Worm (Caenorhabditis elegans) whole organism, L4 larva: ENCODE data around the gene zyg-1.
A peak's percentile ranks its signal among the peaks of the same experiment; 100 is the strongest.

Experiments
- F44E2.7 ChIP-seq: fragments of 200-800 bp; sonication (Bioruptor generic); IDR thresholded peaks from 2 replicates; pipeline ENCODE4 v2.1.2; 2022; ENCODE audit warnings: missing genetic modification characterization, missing compliant biosample characterization
- Y48G9A.11 ChIP-seq: fragments of 200-800 bp; sonication (Bioruptor generic); IDR thresholded peaks from 2 replicates; pipeline ENCODE4 v1.3.6; 2022; ENCODE audit warnings: missing genetic modification reagents, missing genetic modification characterization, missing compliant biosample characterization
- aha-1 ChIP-seq: fragments of 150-350 bp; peaks from one replicate; lab custom pipeline; 2014; ENCODE audit warnings: missing biosample characterization, missing genetic modification characterization
- ceh-32 ChIP-seq: sonication (generic microtip); optimal IDR thresholded peaks from 2 replicates; lab custom pipeline; 2016; ENCODE audit warnings: mild to moderate bottlenecking, missing genetic modification characterization, missing compliant biosample characterization; ENCODE audit not compliant: poor library complexity
- ceh-44 ChIP-seq: fragments of 200-800 bp; sonication (Bioruptor generic); IDR thresholded peaks from 2 replicates; pipeline ENCODE4 v1.3.6; 2022; ENCODE audit warnings: missing genetic modification reagents, missing genetic modification characterization, missing compliant biosample characterization
- ces-1 ChIP-seq: fragments of 150-350 bp; sonication (generic microtip); optimal IDR thresholded peaks from 4 replicates; lab custom pipeline; 2014; ENCODE audit warnings: missing biosample characterization, missing genetic modification reagents, missing genetic modification characterization
- cey-2 ChIP-seq: sonication (generic microtip); optimal IDR thresholded peaks from 3 replicates; lab custom pipeline; 2017; ENCODE audit warnings: missing genetic modification characterization, mild to moderate bottlenecking, missing compliant biosample characterization, antibody characterized with exemption, borderline replicate concordance; ENCODE audit not compliant: insufficient read depth
- ctbp-1 ChIP-seq: fragments of 200-800 bp; sonication (Bioruptor generic); IDR thresholded peaks from 2 replicates; pipeline ENCODE4 v1.3.6; 2022; ENCODE audit warnings: missing genetic modification reagents, missing genetic modification characterization, missing compliant biosample characterization
- daf-16 ChIP-seq, 3 experiments: sonication (generic microtip); optimal IDR thresholded peaks; 2 replicates each; lab custom pipeline; 2016 to 2017; ENCODE audit warnings: missing genetic modification characterization in 3 of 3, missing genetic modification reagents in 3 of 3, mild to moderate bottlenecking in 2 of 3, missing compliant biosample characterization in 2 of 3, missing biosample characterization in 1 of 3, moderate library complexity in 1 of 3
- daf-19 ChIP-seq: fragments of 200-800 bp; sonication (Bioruptor generic); conservative IDR thresholded peaks from 2 replicates; pipeline ENCODE4 v1.3.6; 2022; ENCODE audit warnings: missing genetic modification characterization, missing compliant biosample characterization
- dve-1 ChIP-seq: sonication (generic microtip); optimal IDR thresholded peaks from 2 replicates; lab custom pipeline; 2017; ENCODE audit warnings: antibody characterized with exemption, mild to moderate bottlenecking, missing genetic modification characterization, missing compliant biosample characterization; ENCODE audit not compliant: insufficient read depth
- egl-27 ChIP-seq: sonication (generic microtip); optimal IDR thresholded peaks from 3 replicates; lab custom pipeline; 2017; ENCODE audit warnings: missing biosample characterization, missing genetic modification reagents, missing genetic modification characterization
- hlh-30 ChIP-seq: sonication (generic microtip); optimal IDR thresholded peaks from 2 replicates; lab custom pipeline; 2017; ENCODE audit warnings: antibody characterized with exemption, mild to moderate bottlenecking, missing genetic modification characterization, missing compliant biosample characterization; ENCODE audit not compliant: insufficient read depth
- jun-1 ChIP-seq: fragments of 150-350 bp; optimal IDR thresholded peaks from 2 replicates; lab custom pipeline; 2014; ENCODE audit warnings: missing biosample characterization, missing genetic modification reagents, missing genetic modification characterization
- lim-7 ChIP-seq: fragments of 200-800 bp; sonication (Bioruptor generic); IDR thresholded peaks from 2 replicates; pipeline ENCODE4 v1.3.6; 2022; ENCODE audit warnings: missing genetic modification characterization, missing compliant biosample characterization
- lin-1 ChIP-seq: fragments of 200-800 bp; sonication (Bioruptor generic); IDR thresholded peaks from 2 replicates; pipeline ENCODE4 v1.3.6; 2022; ENCODE audit warnings: missing genetic modification reagents, missing genetic modification characterization, missing compliant biosample characterization
- lin-15B ChIP-seq: fragments of 150-350 bp; sonication (generic microtip); optimal IDR thresholded peaks from 3 replicates; lab custom pipeline; 2014; ENCODE audit warnings: missing biosample characterization, missing genetic modification characterization
- lin-29 ChIP-seq: fragments of 200-800 bp; sonication (Bioruptor generic); IDR thresholded peaks from 2 replicates; pipeline ENCODE4 v1.3.6; 2022; ENCODE audit warnings: missing genetic modification reagents, missing genetic modification characterization, missing compliant biosample characterization
- lir-3 ChIP-seq: sonication (generic microtip); optimal IDR thresholded peaks from 2 replicates; lab custom pipeline; 2016; ENCODE audit warnings: mild to moderate bottlenecking, missing genetic modification characterization, missing compliant biosample characterization
- lsy-2 ChIP-seq, 2 experiments: fragments of 150-350 bp in 1 of 2; sonication (generic microtip) in 1 of 2; optimal IDR thresholded peaks; 2 replicates each; lab custom pipeline; 2014 to 2017; ENCODE audit warnings: missing biosample characterization in 2 of 2, missing genetic modification characterization in 2 of 2
- madf-9 ChIP-seq: fragments of 200-800 bp; sonication (Bioruptor generic); conservative IDR thresholded peaks from 2 replicates; pipeline ENCODE4 v1.3.6; 2022; ENCODE audit warnings: missing genetic modification reagents, missing genetic modification characterization, missing compliant biosample characterization
- mdt-29 ChIP-seq: fragments of 200-800 bp; sonication (Bioruptor generic); IDR thresholded peaks from 2 replicates; pipeline ENCODE4 v1.3.6; 2022; ENCODE audit warnings: missing genetic modification reagents, missing genetic modification characterization, missing compliant biosample characterization
- mep-1 ChIP-seq: fragments of 150-350 bp; sonication (generic microtip); optimal IDR thresholded peaks from 3 replicates; lab custom pipeline; 2014; ENCODE audit warnings: missing biosample characterization, missing genetic modification characterization
- nhr-102 ChIP-seq: sonication (generic microtip); optimal IDR thresholded peaks from 2 replicates; lab custom pipeline; 2016; ENCODE audit warnings: mild to moderate bottlenecking, missing genetic modification characterization, moderate library complexity, missing compliant biosample characterization
- nhr-28 ChIP-seq: fragments of 150-350 bp; optimal IDR thresholded peaks from 2 replicates; lab custom pipeline; 2014; ENCODE audit warnings: missing biosample characterization, missing genetic modification characterization
- nhr-42 ChIP-seq: fragments of 200-800 bp; sonication (Bioruptor generic); IDR thresholded peaks from 2 replicates; pipeline ENCODE4 v1.3.6; 2022; ENCODE audit warnings: missing genetic modification characterization, missing compliant biosample characterization
- nhr-48 ChIP-seq: sonication (generic microtip); optimal IDR thresholded peaks from 2 replicates; lab custom pipeline; 2016; ENCODE audit warnings: mild to moderate bottlenecking, missing genetic modification characterization, missing compliant biosample characterization
- pha-4 ChIP-seq, 2 experiments: fragments of 150-350 bp in 1 of 2; fragments of 200-800 bp in 1 of 2; sonication (Bioruptor generic) in 1 of 2; IDR thresholded peaks in 1 of 2; optimal IDR thresholded peaks in 1 of 2; 2 replicates each; pipeline versions ENCODE4 v1.3.6 to Lab custom; 2014 to 2022; ENCODE audit warnings: missing genetic modification characterization in 2 of 2, missing genetic modification reagents in 2 of 2, missing biosample characterization in 1 of 2, missing compliant biosample characterization in 1 of 2
- rbr-2 ChIP-seq: sonication (generic microtip); optimal IDR thresholded peaks from 2 replicates; lab custom pipeline; 2016; ENCODE audit warnings: missing genotype, missing genetic modification characterization, missing compliant biosample characterization
- sdz-12 ChIP-seq: fragments of 200-800 bp; sonication (Bioruptor generic); optimal IDR thresholded peaks from 2 replicates; lab custom pipeline; 2018; ENCODE audit warnings: mild to moderate bottlenecking, missing genetic modification characterization, missing compliant biosample characterization
- snpc-1.2 ChIP-seq: fragments of 200-800 bp; sonication (Bioruptor generic); IDR thresholded peaks from 2 replicates; pipeline ENCODE4 v1.3.6; 2022; ENCODE audit warnings: missing genetic modification reagents, missing genetic modification characterization, missing compliant biosample characterization
- snpc-4 ChIP-seq: fragments of 150-350 bp; optimal IDR thresholded peaks from 2 replicates; lab custom pipeline; 2014; ENCODE audit warnings: missing biosample characterization, missing genetic modification characterization
- spr-1 ChIP-seq: sonication (generic microtip); optimal IDR thresholded peaks from 2 replicates; lab custom pipeline; 2016; ENCODE audit warnings: mild to moderate bottlenecking, missing genetic modification characterization, missing compliant biosample characterization
- spr-3 ChIP-seq: fragments of 200-800 bp; sonication (Bioruptor generic); optimal IDR thresholded peaks from 2 replicates; lab custom pipeline; 2018; ENCODE audit warnings: mild to moderate bottlenecking, missing genetic modification characterization, missing compliant biosample characterization
- unc-39 ChIP-seq: sonication (generic microtip); optimal IDR thresholded peaks from 2 replicates; lab custom pipeline; 2017; ENCODE audit warnings: missing biosample characterization, missing genetic modification characterization
- unc-62 ChIP-seq, 3 experiments: fragments of 150-350 bp in 1 of 3; sonication (generic microtip); optimal IDR thresholded peaks in 2 of 3; peaks in 1 of 3; 1 replicate in 1 of 3; 2 replicates in 2 of 3; lab custom pipeline; 2014 to 2017; ENCODE audit warnings: missing biosample characterization in 3 of 3, missing genetic modification characterization in 3 of 3, missing genetic modification reagents in 3 of 3, missing genotype in 1 of 3
- zfp-3 ChIP-seq: fragments of 200-800 bp; sonication (Bioruptor generic); conservative IDR thresholded peaks from 2 replicates; pipeline ENCODE4 v1.3.6; 2022; ENCODE audit warnings: missing genetic modification reagents, missing genetic modification characterization, missing compliant biosample characterization
- ztf-11 ChIP-seq: fragments of 150-350 bp; optimal IDR thresholded peaks from 2 replicates; lab custom pipeline; 2014; ENCODE audit warnings: missing biosample characterization, missing genetic modification characterization

zyg-1 gene

ce11 chrII:5661735-5662177 is 12.2 kb downstream of the zyg-1 start (continued):
- peak; percentile 80 for TF ChIP-seq dve-1
- TF ChIP-seq ceh-32 (tag; lab: Kevin White, UChicago): peak; percentile 59
- TF ChIP-seq spr-3 (GFP tag; lab: Kevin White, UChicago): peak; percentile 94
- TF ChIP-seq nhr-102: peak; percentile 70
- TF ChIP-seq ceh-44 (GFP tag; lab: Robert Waterston, UW): peak; percentile 34; the same call in 1 of the 2 replicates
- peak; percentile 91 for TF ChIP-seq spr-1 (tag; lab: Kevin White, UChicago)
- TF ChIP-seq snpc-4 (tag; lab: Kevin White, UChicago): no peak
- TF ChIP-seq zfp-3 (GFP tag; lab: Robert Waterston, UW): peak; percentile 98
- TF ChIP-seq ctbp-1 (GFP tag; lab: Robert Waterston, UW): peak; percentile 99
- TF ChIP-seq unc-39 (tag; lab: Kevin White, UChicago): no peak
- TF ChIP-seq lim-7: peak; percentile 95
- no peak for TF ChIP-seq lin-15B (tag; lab: Kevin White, UChicago)
- TF ChIP-seq ces-1: no peak
- TF ChIP-seq unc-62 (GFP tag; optimal IDR thresholded peaks at IDR 0.05 in 1 of 2; lab: Kevin White, UChicago): peak in 1 of 2 experiments; percentile 100
- TF ChIP-seq unc-62 (tag; optimal IDR thresholded peaks at IDR 0.05; lab: Kevin White, UChicago): peak; percentile 45

DNA sequence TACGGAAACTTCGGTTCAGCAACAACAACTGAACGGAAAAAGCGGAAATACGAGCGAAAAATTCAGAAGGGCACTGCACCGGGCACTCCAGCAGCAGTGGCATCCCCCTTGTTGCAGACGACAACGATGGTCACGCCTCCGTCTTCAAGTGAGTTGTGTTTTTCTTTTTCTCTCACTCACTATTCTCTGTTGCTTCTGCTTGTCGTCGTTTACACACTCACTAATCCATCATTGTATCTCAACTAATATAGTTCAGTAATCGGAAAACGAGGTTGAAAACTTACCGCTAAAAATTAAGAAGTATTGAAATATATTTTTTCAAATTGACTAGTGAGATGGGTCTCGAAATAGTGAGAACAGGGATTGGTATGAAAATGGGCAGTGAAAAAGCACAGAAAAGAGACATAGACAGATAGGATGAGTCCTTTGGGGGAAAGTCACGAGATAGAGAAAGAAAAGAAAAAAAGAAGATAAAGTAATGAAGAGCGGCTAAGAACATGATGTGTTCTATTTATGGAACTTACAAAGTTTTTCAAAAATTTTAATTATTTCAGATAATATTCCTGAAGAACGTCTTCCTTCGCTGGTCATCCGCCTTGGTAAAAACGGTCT is 13.7 kb downstream of the zyg-1 start:
- TF ChIP-seq mep-1 (tag; lab: Kevin White, UChicago) (peak; percentile 8), daf-16 (GFP tag; optimal IDR thresholded peaks at IDR 0.05; lab: Kevin White, UChicago) (no peak), daf-16 (tag; optimal IDR thresholded peaks at IDR 0.05; lab: Kevin White, UChicago) (no peak), egl-27 (no peak), pha-4 (GFP tag; IDR thresholded peaks at IDR 0.05; lab: Robert Waterston, UW) (no peak), pha-4 (tag; optimal IDR thresholded peaks at IDR 0.05; lab: Kevin White, UChicago) (no peak), madf-9 (no peak), aha-1 (tag; lab: Kevin White, UChicago) (peak; percentile 70), rbr-2 (tag; lab: Kevin White, UChicago) (peak; percentile 13), unc-62 (GFP tag; optimal IDR thresholded peaks at IDR 0.05 in 1 of 2; lab: Kevin White, UChicago) (peak in 1 of 2 experiments; percentile 91), unc-62 (tag; optimal IDR thresholded peaks at IDR 0.05; lab: Kevin White, UChicago) (no peak), unc-39 (tag; lab: Kevin White, UChicago) (no peak), lin-1 (GFP tag; lab: Robert Waterston, UW) (no peak), mdt-29 (no peak), daf-19 (GFP tag; lab: Robert Waterston, UW) (no peak), snpc-1.2 (no peak), jun-1 (tag; lab: Kevin White, UChicago) (no peak), nhr-48 (no peak), Y48G9A.11 (GFP tag; lab: Robert Waterston, UW) (0 out of 2 replicates have a peak, but pooled peaks have one; percentile 37), hlh-30 (tag; lab: Kevin White, UChicago) (peak; percentile 73), nhr-42 (no peak), lsy-2 (tag; optimal IDR thresholded peaks at IDR 0.05; lab: Kevin White, UChicago) (peak in 1 of 2 experiments; percentile 50), sdz-12 (peak; percentile 5), lin-29 (no peak), lir-3 (tag; lab: Kevin White, UChicago) (no peak), ceh-44 (GFP tag; lab: Robert Waterston, UW) (no peak)
- TF ChIP-seq, all 104 proteins: peak for 8

- TF ChIP-seq madf-9 (no peak), lin-29 (no peak), F44E2.7 (GFP tag; lab: Robert Waterston, UW) (no peak), cey-2 (tag; lab: Kevin White, UChicago) (no peak), lsy-2 (tag; optimal IDR thresholded peaks at IDR 0.05; lab: Kevin White, UChicago) (no peak), nhr-28 (tag; lab: Kevin White, UChicago) (no peak), ztf-11 (tag; lab: Kevin White, UChicago) (no peak), egl-27 (no peak)
- TF ChIP-seq, all 104 proteins: peak for 0
These were observed 15.5 kb downstream of the zyg-1 start, which contains the start of gene C25H3.15 for ce11 chrII:5665029-5665428. Gene C25H3.15 (plus strand): TSS chrII:5665329.
